Worm (Caenorhabditis elegans): ENCODE data around the gene ZK402.1.

- TF ChIP-seq snpc-4 (tag; optimal IDR thresholded peaks at IDR 0.05) = no peak
- no peak for TF ChIP-seq mep-1 (tag; optimal IDR thresholded peaks at IDR 0.05)
Observed at ce11 chrX:1397516-1397915, 6.6 kb upstream of the ZK402.1 start, which contains the start of gene H39E20.1.

All from whole organism, mixed stage, embryonic.